Fruit fly (Drosophila melanogaster) whole organism, adult: ENCODE measurements around the gene Meltrin.

Experiments
- CG14711 ChIP-seq: fragments of 200-800 bp; sonication (Bioruptor generic); optimal IDR thresholded peaks from 2 replicates; lab custom pipeline; 2018; ENCODE audit warnings: missing biosample characterization, mild to moderate bottlenecking, missing genetic modification characterization, moderate library complexity
- CG1620 ChIP-seq: fragments of 200-800 bp; sonication (Bioruptor generic); optimal IDR thresholded peaks from 2 replicates; lab custom pipeline; 2016; ENCODE audit warnings: missing biosample characterization, missing genetic modification characterization
- CG5204 ChIP-seq: fragments of 200-800 bp; sonication (Bioruptor generic); optimal IDR thresholded peaks from 2 replicates; lab custom pipeline; 2016; ENCODE audit warnings: missing biosample characterization, missing genetic modification characterization
- Clk ChIP-seq: fragments of 200-800 bp; sonication (Bioruptor generic); optimal IDR thresholded peaks from 2 replicates; lab custom pipeline; 2017; ENCODE audit warnings: missing biosample characterization, missing genetic modification characterization
- cic ChIP-seq: fragments of 200-800 bp; sonication (Bioruptor generic); optimal IDR thresholded peaks from 2 replicates; lab custom pipeline; 2017; ENCODE audit warnings: missing biosample characterization, mild to moderate bottlenecking, missing genetic modification characterization, moderate library complexity
- cnc ChIP-seq, 2 experiments: fragments of >200 bp; optimal IDR thresholded peaks; 2 replicates each; lab custom pipeline; 2017
- tj ChIP-seq: fragments of 200-800 bp; sonication (Bioruptor generic); optimal IDR thresholded peaks from 3 replicates; lab custom pipeline; 2017; ENCODE audit warnings: missing biosample characterization, mild to moderate bottlenecking, missing genetic modification characterization, moderate library complexity
- toe ChIP-seq: fragments of 200-800 bp; sonication (Bioruptor generic); optimal IDR thresholded peaks from 2 replicates; lab custom pipeline; 2016; ENCODE audit warnings: missing biosample characterization, missing genetic modification characterization

DNA sequence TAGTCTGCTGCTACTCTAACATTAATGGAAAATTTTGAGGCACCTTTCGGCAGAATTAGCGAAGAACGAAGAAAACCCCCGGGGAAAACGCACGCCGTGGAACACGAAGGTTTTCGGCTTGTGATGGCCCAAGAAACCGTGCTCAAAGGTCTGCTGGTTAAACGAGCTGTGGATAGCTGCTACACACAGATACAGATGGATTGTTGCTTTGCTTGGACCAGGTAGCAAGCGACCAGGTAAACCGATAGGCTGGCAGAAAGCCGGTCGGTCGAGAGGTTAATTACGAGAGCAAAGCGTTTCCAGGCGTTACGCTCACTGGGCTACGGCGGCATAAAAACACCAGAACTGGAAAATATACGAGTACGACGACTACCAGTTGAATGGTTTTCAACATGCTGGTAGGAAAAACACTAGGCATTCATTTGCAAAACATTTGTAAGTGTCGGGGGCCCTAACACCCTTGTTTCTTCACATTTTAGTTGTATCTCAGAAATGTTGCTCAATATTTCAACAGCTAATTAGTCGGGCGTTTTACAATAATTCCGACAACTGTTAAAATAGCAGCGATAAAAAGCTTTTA, 44.7 kb downstream of the Meltrin start:
- no peak for TF ChIP-seq Clk (GFP tag; lab: Kevin White, UChicago)
- TF ChIP-seq CG14711 (tag; lab: Kevin White, UChicago): no peak
- no peak for TF ChIP-seq tj
- no peak for TF ChIP-seq cic (GFP tag; lab: Kevin White, UChicago)
- TF ChIP-seq cnc (optimal IDR thresholded peaks at IDR 0.05; lab: Kevin White, UChicago): no peak
- TF ChIP-seq CG1620: no peak
- TF ChIP-seq toe (GFP tag; lab: Kevin White, UChicago): no peak
- TF ChIP-seq CG5204 (GFP tag; lab: Kevin White, UChicago): no peak
